Worm (Caenorhabditis elegans) whole organism, midembryonic: ENCODE measurements around the gene air-1.

Experiments
- T22C8.4 ChIP-seq: fragments of 200-800 bp; sonication (Bioruptor generic); IDR thresholded peaks from 2 replicates; pipeline ENCODE4 v1.3.6; 2022; ENCODE audit warnings: missing genetic modification characterization, missing compliant biosample characterization
- cog-1 ChIP-seq: sonication (generic microtip); optimal IDR thresholded peaks from 2 replicates; lab custom pipeline; 2016; ENCODE audit warnings: missing genetic modification characterization, missing compliant biosample characterization
- flt-1 ChIP-seq: fragments of 200-800 bp; sonication (Bioruptor generic); IDR thresholded peaks from 2 replicates; pipeline ENCODE4 v1.3.6; 2022; ENCODE audit warnings: missing genetic modification characterization, missing compliant biosample characterization
- klf-2 ChIP-seq: fragments of 200-800 bp; sonication (Bioruptor generic); conservative IDR thresholded peaks from 2 replicates; pipeline ENCODE4 v1.3.6; 2022; ENCODE audit warnings: missing genetic modification reagents, missing genetic modification characterization, missing compliant biosample characterization
- med-1 ChIP-seq: sonication (generic microtip); optimal IDR thresholded peaks from 2 replicates; lab custom pipeline; 2017; ENCODE audit warnings: missing genetic modification characterization, mild to moderate bottlenecking, missing compliant biosample characterization, antibody characterized with exemption, missing genetic modification reagents; ENCODE audit not compliant: insufficient read depth
- ref-1 ChIP-seq: fragments of 200-800 bp; sonication (Bioruptor generic); conservative IDR thresholded peaks from 2 replicates; pipeline ENCODE4 v1.3.6; 2022; ENCODE audit warnings: missing genetic modification reagents, missing genetic modification characterization, missing compliant biosample characterization
- tab-1 ChIP-seq: fragments of 200-800 bp; sonication (Bioruptor generic); IDR thresholded peaks from 2 replicates; pipeline ENCODE4 v1.3.6; 2022; ENCODE audit warnings: missing genetic modification characterization, missing compliant biosample characterization
- ztf-23 ChIP-seq: fragments of 200-800 bp; sonication (Bioruptor generic); IDR thresholded peaks from 2 replicates; pipeline ENCODE4 v1.3.6; 2022; ENCODE audit warnings: missing genetic modification reagents, missing genetic modification characterization, missing compliant biosample characterization
- ztf-29 ChIP-seq: fragments of 200-800 bp; sonication (Bioruptor generic); IDR thresholded peaks from 2 replicates; pipeline ENCODE4 v1.3.6; 2022; ENCODE audit warnings: missing genetic modification reagents, missing genetic modification characterization, missing compliant biosample characterization

Gene air-1

DNA sequence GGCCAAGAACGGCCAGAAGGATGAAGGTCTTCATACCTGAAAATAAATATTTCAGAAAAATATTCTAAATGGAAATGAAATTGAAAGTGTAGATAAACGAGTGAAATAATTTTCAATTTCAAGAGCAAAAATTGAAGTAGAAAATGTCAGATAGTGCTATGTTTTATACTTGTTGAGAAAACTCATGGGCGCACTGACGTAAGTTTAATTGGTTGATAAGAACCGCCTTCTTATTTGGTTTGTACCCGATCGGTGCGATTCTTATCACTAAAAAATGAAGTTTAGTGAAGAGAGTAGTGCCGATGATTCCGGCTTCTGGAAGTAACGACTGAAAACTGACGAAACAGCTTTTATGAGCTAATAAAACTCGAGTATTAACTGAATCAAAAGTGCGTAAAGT is 47.6 kb downstream of the air-1 start, which contains the start of the genes asp-6 and asp-12:
asp-6 (minus strand) TSS at position 36 of the 400 bp plus-strand sequence.
asp-12 (plus strand) TSS at position 309 of the 400 bp plus-strand sequence.
- no peak for TF ChIP-seq ztf-29 (GFP tag; lab: Robert Waterston, UW)
- TF ChIP-seq T22C8.4 = no peak
- TF ChIP-seq tab-1 (GFP tag; lab: Robert Waterston, UW) = no peak
- no peak for TF ChIP-seq flt-1 (GFP tag; lab: Robert Waterston, UW)
- no peak for TF ChIP-seq med-1 (GFP tag; lab: Kevin White, UChicago)
- TF ChIP-seq klf-2 = no peak
- no peak for TF ChIP-seq cog-1
- TF ChIP-seq ref-1 (GFP tag; lab: Robert Waterston, UW) = no peak
- TF ChIP-seq ztf-23 = no peak

DNA sequence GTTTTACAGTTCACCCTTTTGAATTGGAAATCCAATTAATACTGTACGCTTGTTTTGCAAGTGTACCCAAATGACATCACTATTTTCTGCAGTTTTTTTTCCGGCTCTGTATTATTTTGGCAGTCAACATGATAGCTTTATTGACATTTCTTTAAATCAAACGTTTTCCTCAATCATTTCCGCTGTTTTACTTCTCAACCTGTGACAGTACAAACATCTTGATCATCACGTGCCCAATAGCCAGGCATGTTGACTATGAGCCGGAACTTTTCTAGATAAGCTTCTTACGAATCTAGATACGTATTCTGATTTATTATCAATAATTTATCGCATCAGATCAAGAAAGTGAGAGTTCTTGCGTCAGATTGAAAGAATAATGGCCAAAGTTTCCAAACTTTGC is 48.6 kb downstream of the air-1 start:
- TF ChIP-seq flt-1 (GFP tag; lab: Robert Waterston, UW) (no peak), med-1 (GFP tag; lab: Kevin White, UChicago) (no peak), tab-1 (GFP tag; lab: Robert Waterston, UW) (no peak), ztf-23 (no peak), ztf-29 (GFP tag; lab: Robert Waterston, UW) (no peak), T22C8.4 (no peak), klf-2 (no peak), cog-1 (no peak), ref-1 (GFP tag; lab: Robert Waterston, UW) (no peak)

DNA sequence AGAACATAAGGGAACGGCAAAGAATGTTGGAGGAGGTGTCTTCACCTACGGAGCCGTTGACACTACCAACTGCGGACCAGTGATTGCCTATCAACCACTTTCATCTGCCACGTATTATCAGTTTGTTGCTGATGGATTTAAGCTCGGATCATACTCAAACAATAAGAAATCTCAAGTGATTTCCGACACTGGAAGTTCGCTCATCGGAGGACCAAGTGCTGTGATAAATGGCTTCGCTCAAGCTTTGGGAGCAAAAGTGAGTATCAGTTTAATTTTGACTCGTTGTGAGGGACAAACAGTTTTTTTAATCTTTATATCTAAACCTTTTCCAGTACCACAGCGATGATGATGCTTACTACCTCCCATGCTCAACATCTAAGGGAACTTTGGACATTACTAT is 50.1 kb downstream of the air-1 start:
- TF ChIP-seq ztf-29 (GFP tag; lab: Robert Waterston, UW) (no peak), flt-1 (GFP tag; lab: Robert Waterston, UW) (no peak), med-1 (GFP tag; lab: Kevin White, UChicago) (no peak), cog-1 (no peak), ztf-23 (no peak), ref-1 (GFP tag; lab: Robert Waterston, UW) (no peak), T22C8.4 (no peak), tab-1 (GFP tag; lab: Robert Waterston, UW) (no peak), klf-2 (no peak)

DNA sequence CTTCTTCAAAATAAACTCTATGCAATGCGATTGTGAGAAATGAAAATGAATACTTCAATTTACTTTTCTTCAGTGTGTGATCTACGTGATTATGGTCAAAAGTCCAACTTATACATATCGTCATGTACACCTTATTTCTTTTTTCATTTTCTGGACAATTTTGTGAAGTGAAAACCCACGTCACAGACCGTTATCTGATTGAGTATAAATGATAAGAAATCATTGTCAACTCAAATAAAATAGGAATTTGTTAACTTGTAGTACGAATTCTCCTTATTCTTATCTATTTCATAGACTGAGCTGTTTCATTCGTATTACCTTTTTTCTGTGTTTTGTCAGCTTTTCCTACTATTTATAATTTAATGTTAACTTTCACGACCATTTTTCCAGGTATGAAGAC is 50.7 kb downstream of the air-1 start, which contains the start of gene asp-5:
asp-5 (plus strand) TSS at position 391 of the 400 bp plus-strand sequence.
- TF ChIP-seq ref-1 (GFP tag; lab: Robert Waterston, UW) = no peak
- TF ChIP-seq ztf-23 = no peak
- no peak for TF ChIP-seq cog-1
- TF ChIP-seq klf-2 = no peak
- TF ChIP-seq flt-1 (GFP tag; lab: Robert Waterston, UW) = no peak
- no peak for TF ChIP-seq tab-1 (GFP tag; lab: Robert Waterston, UW)
- no peak for TF ChIP-seq med-1 (GFP tag; lab: Kevin White, UChicago)
- TF ChIP-seq T22C8.4 = no peak
- TF ChIP-seq ztf-29 (GFP tag; lab: Robert Waterston, UW) = no peak
